Fruit fly (Drosophila melanogaster) whole organism, prepupa: ENCODE data around the gene CG9839.

Source experiments
- CG3032 ChIP-seq: fragments of 200-800 bp; optimal IDR thresholded peaks from 2 replicates; lab custom pipeline; 2019; ENCODE audit warnings: missing biosample characterization, mild to moderate bottlenecking, missing genetic modification characterization, moderate library complexity
- CG6163 ChIP-seq: fragments of 200-800 bp; sonication (Bioruptor generic); IDR thresholded peaks from 3 replicates; pipeline ENCODE4 v1.3.6; 2022; ENCODE audit warnings: missing biosample characterization, missing genetic modification characterization
- Hr4 ChIP-seq: fragments of 200-800 bp; sonication (Bioruptor generic); optimal IDR thresholded peaks from 3 replicates; lab custom pipeline; 2016; ENCODE audit warnings: missing biosample characterization, missing genetic modification characterization
- Sox102F ChIP-seq: fragments of 200-800 bp; sonication (Bioruptor generic); optimal IDR thresholded peaks from 2 replicates; lab custom pipeline; 2016; ENCODE audit warnings: missing biosample characterization, mild to moderate bottlenecking, missing genetic modification characterization

DNA sequence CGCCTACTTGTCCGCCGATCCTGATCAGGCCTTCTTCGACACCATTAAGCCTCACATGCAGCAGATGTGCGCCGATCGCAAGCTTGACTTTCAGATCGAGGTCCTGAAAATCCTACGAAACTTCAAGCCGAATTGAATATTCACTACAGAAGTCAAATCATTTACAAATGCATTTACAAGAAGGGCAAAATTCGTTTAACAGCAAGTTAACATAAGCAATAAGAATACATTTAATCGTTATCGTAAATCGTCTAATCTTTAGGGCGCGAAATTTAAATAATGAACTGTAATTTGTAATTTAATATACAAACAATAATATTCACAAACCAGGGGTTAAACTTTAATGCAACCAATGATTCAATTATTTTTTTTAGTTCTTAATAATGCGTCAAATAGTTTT lies 1.4 kb upstream of the CG9839 start:
- TF ChIP-seq CG6163 (GFP tag; lab: Robert Waterston, UW) (no peak), Sox102F (no peak), CG3032 (no peak), Hr4 (GFP tag; lab: Kevin White, UChicago) (no peak)
